Fruit fly (Drosophila melanogaster) whole organism, pupa: ENCODE results near the gene Sox102F.

ENCODE experiments used
- CG32121 ChIP-seq: fragments of 200-800 bp; sonication (Bioruptor generic); IDR thresholded peaks from 2 replicates; pipeline ENCODE4 v1.3.6; 2022; ENCODE audit warnings: missing biosample characterization, missing genetic modification characterization
- CG8159 ChIP-seq: fragments of 200-800 bp; sonication (Bioruptor generic); optimal IDR thresholded peaks from 3 replicates; lab custom pipeline; 2018; ENCODE audit warnings: missing biosample characterization, mild to moderate bottlenecking, missing genetic modification characterization, moderate library complexity
- EcR ChIP-seq: fragments of 200-800 bp; sonication (Bioruptor generic); optimal IDR thresholded peaks from 3 replicates; lab custom pipeline; 2019; ENCODE audit warnings: missing biosample characterization, missing genetic modification characterization, mild to moderate bottlenecking, moderate library complexity, missing genetic modification reagents
- Pif1A ChIP-seq: fragments of 200-800 bp; sonication (Bioruptor generic); optimal IDR thresholded peaks from 3 replicates; lab custom pipeline; 2016; ENCODE audit warnings: missing biosample characterization, missing genetic modification characterization
- Snoo ChIP-seq: fragments of 200-800 bp; sonication (Bioruptor generic); optimal IDR thresholded peaks from 3 replicates; lab custom pipeline; 2017; ENCODE audit warnings: missing biosample characterization, mild to moderate bottlenecking, missing genetic modification characterization, inconsistent platforms

DNA sequence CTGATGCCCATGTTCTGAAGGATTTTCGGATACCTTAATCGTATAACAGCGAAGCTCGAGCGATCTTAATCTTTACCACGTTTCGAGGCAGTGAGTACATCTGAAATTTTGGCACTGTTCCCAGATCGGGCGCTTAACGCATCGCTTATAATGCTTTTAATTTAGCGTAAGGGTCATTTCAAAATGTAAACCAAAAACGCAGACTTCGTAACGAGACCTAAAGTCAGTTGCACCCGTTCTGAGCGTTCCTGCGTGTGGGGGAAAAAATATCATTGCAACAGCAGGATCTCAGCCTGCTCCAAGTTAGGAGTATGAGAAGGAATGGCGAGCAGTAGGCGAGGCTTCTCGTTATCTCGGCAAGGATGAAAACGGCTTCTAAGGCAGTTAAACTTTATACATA is 33.7 kb upstream of the Sox102F start:
- TF ChIP-seq CG8159 (tag; lab: Kevin White, UChicago) (no peak), Snoo (tag; lab: Kevin White, UChicago) (no peak), Pif1A (GFP tag; lab: Kevin White, UChicago) (no peak), EcR (GFP tag; lab: Kevin White, UChicago) (no peak), CG32121 (GFP tag; lab: Robert Waterston, UW) (no peak)
